Worm (Caenorhabditis elegans): Measurements from ENCODE around the gene viro-2.

Gene viro-2

DNA sequence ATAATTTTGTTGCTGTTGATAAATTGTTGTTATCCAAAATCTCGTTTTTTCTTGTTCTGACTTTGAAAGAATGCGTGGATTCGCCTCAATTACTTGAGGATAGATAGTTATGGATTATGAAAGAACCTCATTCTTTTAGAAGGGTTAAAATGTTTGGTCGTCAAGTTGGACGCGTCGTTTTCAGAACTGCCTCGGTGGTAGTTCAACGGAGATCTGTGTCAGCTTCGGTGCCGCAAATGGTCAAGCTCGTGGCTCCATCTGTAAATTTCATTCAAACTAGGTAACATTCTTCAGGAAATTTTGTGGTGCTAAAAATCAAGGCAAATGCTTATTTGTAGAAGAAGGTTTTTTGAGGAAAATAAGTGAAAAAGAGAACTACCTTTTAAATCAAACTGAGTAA lies 51.9 kb downstream of the viro-2 start, which contains the start of gene ndab-2:
Gene ndab-2, plus strand, starts transcription at position 140 of the 400 bp plus-strand sequence.
- TF ChIP-seq syd-9 (tag; optimal IDR thresholded peaks at IDR 0.05) (no peak), F13H6.1 (tag; optimal IDR thresholded peaks at IDR 0.05) (no peak), elt-2 (tag; optimal IDR thresholded peaks at IDR 0.05) (no peak), pax-1 (tag; optimal IDR thresholded peaks at IDR 0.05) (no peak), Y22D7AL.16 (tag; optimal IDR thresholded peaks at IDR 0.05) (no peak), sdc-2 (tag; optimal IDR thresholded peaks at IDR 0.05) (no peak), fkh-10 (GFP tag; optimal IDR thresholded peaks at IDR 0.05) (no peak), unc-42 (tag; optimal IDR thresholded peaks at IDR 0.05) (no peak), unc-3 (GFP tag; conservative IDR thresholded peaks at IDR 0.05) (no peak), unc-3 (tag; optimal IDR thresholded peaks at IDR 0.05) (no peak), ceh-14 (tag; optimal IDR thresholded peaks at IDR 0.05) (no peak), ets-4 (tag; optimal IDR thresholded peaks at IDR 0.05) (no peak), pha-4 (tag; optimal IDR thresholded peaks at IDR 0.05) (no peak), hlh-15 (tag; optimal IDR thresholded peaks at IDR 0.05) (no peak)

Measured in whole organism, late embryonic.